Fruit fly (Drosophila melanogaster) S2 (cell line): ENCODE measurements around the gene Coa8.

Experiments used
- CG8478 ChIP-seq: fragments of >200 bp; optimal IDR thresholded peaks from 2 replicates; lab custom pipeline; 2018
- CTCF ChIP-seq, 2 experiments: fragments of >200 bp; optimal IDR thresholded peaks; 2 replicates each; lab custom pipeline; 2018

DNA sequence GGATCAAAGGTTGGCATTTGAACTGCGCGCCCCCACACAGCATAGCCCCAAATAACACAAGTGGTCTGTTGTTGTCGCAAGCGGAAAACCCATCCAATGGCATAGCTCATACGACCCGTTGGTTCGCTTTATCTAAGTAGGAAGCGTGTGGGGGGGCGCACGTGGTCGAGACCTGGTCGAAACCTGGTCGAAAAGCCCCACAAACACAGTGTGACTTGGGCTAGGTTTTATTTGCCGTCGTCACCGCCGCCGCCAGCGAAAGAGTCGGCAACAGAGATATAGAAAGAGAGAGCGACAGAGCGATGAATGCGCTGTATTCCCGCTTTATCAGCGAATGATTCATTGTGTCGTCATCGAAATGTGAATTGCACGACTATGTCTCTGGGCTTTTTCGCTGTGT, 37.2 kb upstream of the Coa8 start:
- TF ChIP-seq CG8478 (lab: Kevin White, UChicago) (no peak), CTCF (optimal IDR thresholded peaks at IDR 0.05; lab: Kevin White, UChicago) (no peak)
